Worm (Caenorhabditis elegans): ENCODE measurements around the gene spl-2.

The spl-2 gene

ce11 chrV:9098280-9098973 lies 48.3 kb downstream of the spl-2 start, which contains the start of gene F21C10.9:
F21C10.9 (minus strand) TSS chrV:9098696.
- TF ChIP-seq unc-62 (GFP tag; optimal IDR thresholded peaks at IDR 0.05 in 1 of 2) (no peak), unc-62 (tag; optimal IDR thresholded peaks at IDR 0.05) (no peak), aha-1 (tag) (no peak), fkh-10 (GFP tag; optimal IDR thresholded peaks at IDR 0.05) (no peak), hlh-30 (tag; optimal IDR thresholded peaks at IDR 0.05; ENCODE audit: insufficient read depth) (peak; percentile 51), mxl-3 (GFP tag; optimal IDR thresholded peaks at IDR 0.05) (no peak), nhr-28 (tag; optimal IDR thresholded peaks at IDR 0.05) (peak; percentile 94), dmd-6 (GFP tag; IDR thresholded peaks at IDR 0.05) (peak; percentile 12; the same call in 1 of the 2 replicates)

ce11 chrV:9097213-9097612 lies 49.5 kb downstream of the spl-2 start:
- TF ChIP-seq dmd-8 (GFP tag; IDR thresholded peaks at IDR 0.05) (no peak), saeg-2 (GFP tag; IDR thresholded peaks at IDR 0.05) (no peak), nhr-28 (tag; optimal IDR thresholded peaks at IDR 0.05) (no peak), zip-11 (GFP tag; IDR thresholded peaks at IDR 0.05) (no peak), nhr-48 (tag; optimal IDR thresholded peaks at IDR 0.05) (no peak), T26A8.4 (GFP tag; IDR thresholded peaks at IDR 0.05) (peak; percentile 18; the same call in 1 of the 2 replicates), fos-1 (tag; optimal IDR thresholded peaks at IDR 0.05) (no peak), ceh-20 (GFP tag; IDR thresholded peaks at IDR 0.05) (no peak), aha-1 (tag) (peak; percentile 24), madf-5 (GFP tag; IDR thresholded peaks at IDR 0.05) (no peak), mep-1 (tag; optimal IDR thresholded peaks at IDR 0.05) (peak; percentile 0), dmd-9 (GFP tag; IDR thresholded peaks at IDR 0.05) (no peak), ZK546.5 (tag; optimal IDR thresholded peaks at IDR 0.05) (no peak), lin-13 (GFP tag; optimal IDR thresholded peaks at IDR 0.05) (no peak), tag-97 (GFP tag; IDR thresholded peaks at IDR 0.05) (no peak), php-3 (GFP tag; IDR thresholded peaks at IDR 0.05) (peak; percentile 17; the same call in 1 of the 2 replicates), ztf-11 (tag; optimal IDR thresholded peaks at IDR 0.05) (no peak), zfp-3 (GFP tag; conservative IDR thresholded peaks at IDR 0.05) (peak; percentile 63; the same call in 1 of the 2 replicates), lin-38 (GFP tag; IDR thresholded peaks at IDR 0.05) (peak; percentile 39; the same call in 1 of the 2 replicates), nhr-102 (tag; optimal IDR thresholded peaks at IDR 0.05) (no peak), ama-1 (optimal IDR thresholded peaks at IDR 0.05) (peak; percentile 17), fkh-10 (GFP tag; optimal IDR thresholded peaks at IDR 0.05) (no peak), lir-3 (tag; optimal IDR thresholded peaks at IDR 0.05) (no peak), daf-19 (GFP tag; conservative IDR thresholded peaks at IDR 0.05) (no peak), snpc-4 (tag; optimal IDR thresholded peaks at IDR 0.05) (no peak), Y105C5A.15 (GFP tag; IDR thresholded peaks at IDR 0.05) (no peak), ceh-82 (tag; optimal IDR thresholded peaks at IDR 0.05) (no peak)

ce11 chrV:9096674-9097073 lies 50.0 kb downstream of the spl-2 start:
- TF ChIP-seq ztf-7 (tag; optimal IDR thresholded peaks at IDR 0.05): no peak
- no peak for TF ChIP-seq lsy-2 (tag; optimal IDR thresholded peaks at IDR 0.05)
- TF ChIP-seq zag-1 (tag; optimal IDR thresholded peaks at IDR 0.05): no peak
- no peak for TF ChIP-seq F26F4.8 (GFP tag; conservative IDR thresholded peaks at IDR 0.05)
- TF ChIP-seq ceh-44 (GFP tag; IDR thresholded peaks at IDR 0.05): no peak
- TF ChIP-seq set-16 (GFP tag; IDR thresholded peaks at IDR 0.05): no peak
- TF ChIP-seq ama-1 (optimal IDR thresholded peaks at IDR 0.05): peak; percentile 27
- TF ChIP-seq F10B5.3 (tag; optimal IDR thresholded peaks at IDR 0.05): no peak
- TF ChIP-seq ZK546.5 (tag; optimal IDR thresholded peaks at IDR 0.05): no peak
- peak; percentile 52 for TF ChIP-seq hlh-30 (tag; optimal IDR thresholded peaks at IDR 0.05; ENCODE audit: insufficient read depth)
- peak; percentile 7 for TF ChIP-seq mxl-3 (GFP tag; optimal IDR thresholded peaks at IDR 0.05)
